Fruit fly (Drosophila melanogaster): ENCODE measurements around the gene CG3597.

The CG3597 gene

DNA sequence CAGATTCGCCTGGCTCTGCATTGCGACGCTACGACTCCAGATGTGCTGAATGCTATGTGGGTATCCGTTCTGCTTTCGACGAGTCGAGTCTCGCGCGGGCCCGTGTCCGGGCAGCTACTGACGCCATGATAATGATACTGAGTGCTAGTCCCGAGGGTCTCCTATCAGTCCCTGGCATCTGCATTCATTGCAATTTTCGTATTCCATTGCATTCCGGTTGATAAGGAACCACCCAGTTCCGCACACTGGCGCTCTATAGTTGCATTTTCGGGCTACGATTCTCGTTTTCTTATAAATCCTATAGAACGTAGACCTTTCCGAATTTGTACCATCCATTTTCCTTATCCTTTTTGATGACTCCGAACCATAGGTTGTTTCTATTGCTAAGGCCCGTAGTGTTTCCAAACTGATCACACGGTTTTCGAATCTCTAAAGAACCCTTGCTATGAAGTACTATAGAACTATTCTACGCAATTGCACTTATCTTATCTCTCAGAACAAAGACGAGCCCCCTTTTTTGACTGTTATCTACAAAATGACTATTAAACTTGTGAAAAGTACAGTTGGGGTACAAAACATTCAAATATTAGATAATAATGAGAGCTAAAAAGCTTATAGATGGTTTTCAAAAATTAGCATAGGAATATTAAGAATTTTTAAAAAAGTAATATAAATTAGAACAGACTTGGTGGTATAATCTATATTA lies at the start of gene CG3597:
Gene CG3597, minus strand, starts transcription at position 119 of the 706 bp plus-strand sequence.
- no peak for TF ChIP-seq CTCF (optimal IDR thresholded peaks at IDR 0.05)
- TF ChIP-seq CG8478 (optimal IDR thresholded peaks at IDR 0.05), result no peak

DNA sequence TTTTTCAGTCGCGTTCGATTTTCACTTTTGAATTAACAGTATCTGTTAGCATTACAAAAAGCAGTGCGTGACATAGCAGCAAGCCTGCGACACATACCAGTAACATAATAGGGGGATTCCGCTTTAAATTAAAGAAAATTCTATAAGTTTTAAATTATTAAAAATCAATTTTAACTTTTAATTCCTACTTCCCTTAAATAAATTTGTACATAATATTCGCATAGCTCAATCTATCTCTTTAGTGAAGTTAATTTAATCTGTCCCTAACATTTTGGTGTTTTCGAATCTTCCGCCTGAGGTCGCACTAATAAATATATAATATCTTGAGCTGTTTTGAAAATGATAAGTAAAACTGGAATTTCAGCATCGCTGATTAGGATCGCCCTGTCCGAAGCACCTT lies 49.2 kb upstream of the CG3597 start, which contains the start of gene CG9886:
Gene CG9886, plus strand, starts transcription at position 341 of the 400 bp plus-strand sequence.
- no peak for TF ChIP-seq CTCF (optimal IDR thresholded peaks at IDR 0.05)
- no peak for TF ChIP-seq CG8478 (optimal IDR thresholded peaks at IDR 0.05)

DNA sequence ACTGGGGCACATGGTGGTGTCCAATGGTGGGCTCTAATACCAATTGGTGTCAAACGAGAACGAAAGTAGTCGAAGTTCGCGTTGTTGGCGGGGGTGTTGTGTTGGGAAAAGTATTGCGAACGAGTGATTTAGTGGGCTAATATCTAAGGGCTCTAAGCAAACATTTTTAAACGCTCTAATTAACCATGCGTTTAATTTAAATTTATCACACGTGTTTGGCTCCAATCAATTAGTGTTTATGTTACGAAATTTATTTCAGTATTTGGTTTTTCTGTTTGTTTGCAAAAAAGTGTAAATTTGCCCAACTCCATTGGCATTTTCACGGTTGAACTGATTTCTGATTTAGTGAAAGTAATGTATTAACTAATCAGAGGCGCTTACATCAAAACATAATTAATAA lies 48.6 kb upstream of the CG3597 start, which contains the start of gene CG34447:
Gene CG34447, minus strand, starts transcription at position 101 of the 400 bp plus-strand sequence.
- TF ChIP-seq CG8478 (optimal IDR thresholded peaks at IDR 0.05) (no peak), CTCF (optimal IDR thresholded peaks at IDR 0.05) (no peak)

DNA sequence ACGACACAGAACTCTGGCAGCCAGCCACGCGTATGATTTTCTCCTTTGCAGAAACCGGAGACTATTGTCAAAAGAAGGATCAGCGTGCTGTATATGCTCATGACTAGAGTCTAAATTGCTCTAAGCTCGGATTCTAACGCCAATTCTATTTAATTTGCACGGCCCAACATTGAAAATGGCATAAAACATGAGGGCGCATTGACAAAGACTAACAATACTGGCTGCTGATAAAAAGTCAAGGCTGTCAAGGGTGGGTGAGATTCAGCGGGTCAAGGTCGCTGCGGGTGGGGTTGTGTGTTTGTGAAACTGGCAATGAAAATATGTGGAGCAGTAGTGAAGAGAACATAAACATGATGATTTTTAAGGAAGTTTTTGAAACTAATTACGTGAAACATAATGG lies 46.5 kb upstream of the CG3597 start, which contains the start of gene CG34448:
Gene CG34448, minus strand, starts transcription at position 101 of the 400 bp plus-strand sequence.
- no peak for TF ChIP-seq CG8478 (optimal IDR thresholded peaks at IDR 0.05)
- TF ChIP-seq CTCF (optimal IDR thresholded peaks at IDR 0.05), result no peak

DNA sequence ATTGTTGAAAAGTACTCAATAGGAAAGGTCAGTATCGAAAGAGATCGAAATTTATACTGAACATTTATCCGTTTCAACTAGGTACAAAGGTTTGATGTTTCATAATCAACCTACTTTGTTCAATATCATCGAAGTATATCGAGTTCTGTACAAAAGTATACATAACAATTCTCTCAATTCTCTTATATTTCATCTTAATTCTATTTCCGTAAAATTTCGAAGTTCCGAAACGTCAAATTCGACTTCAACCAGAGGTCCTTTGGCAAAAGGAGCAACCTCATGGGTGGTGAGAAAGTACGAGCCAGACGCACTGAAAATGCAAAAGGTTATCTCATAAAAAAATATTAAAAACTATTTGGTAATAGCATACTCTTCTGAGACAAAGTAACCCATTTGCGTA lies 45.3 kb upstream of the CG3597 start, which contains the start of gene CG31948:
Gene CG31948, minus strand, starts transcription at position 101 of the 400 bp plus-strand sequence.
- TF ChIP-seq CG8478 (optimal IDR thresholded peaks at IDR 0.05) (no peak), CTCF (optimal IDR thresholded peaks at IDR 0.05) (no peak)

DNA sequence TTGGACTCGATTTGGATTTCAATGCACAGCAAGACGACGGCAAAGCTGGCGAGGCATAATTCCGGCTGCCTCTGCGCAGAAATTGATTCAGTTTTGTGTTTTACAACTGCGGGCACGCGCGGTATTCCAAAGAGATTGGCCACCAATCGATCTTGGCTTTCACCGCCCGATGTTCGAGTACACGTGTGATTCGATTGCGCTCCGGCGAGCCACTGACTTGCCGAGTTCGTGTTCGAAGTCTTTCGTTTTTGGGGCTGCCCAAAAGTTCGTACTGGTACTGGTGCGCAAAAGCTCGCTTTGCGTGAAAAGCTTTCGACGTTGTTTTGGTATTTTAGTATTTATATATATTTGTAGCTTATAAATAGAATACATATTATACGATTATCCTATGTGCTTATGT lies 43.8 kb upstream of the CG3597 start, which contains the start of gene CG18641:
Gene CG18641, minus strand, starts transcription at position 214 of the 400 bp plus-strand sequence.
- TF ChIP-seq CTCF (optimal IDR thresholded peaks at IDR 0.05) (no peak), CG8478 (optimal IDR thresholded peaks at IDR 0.05) (no peak)

DNA sequence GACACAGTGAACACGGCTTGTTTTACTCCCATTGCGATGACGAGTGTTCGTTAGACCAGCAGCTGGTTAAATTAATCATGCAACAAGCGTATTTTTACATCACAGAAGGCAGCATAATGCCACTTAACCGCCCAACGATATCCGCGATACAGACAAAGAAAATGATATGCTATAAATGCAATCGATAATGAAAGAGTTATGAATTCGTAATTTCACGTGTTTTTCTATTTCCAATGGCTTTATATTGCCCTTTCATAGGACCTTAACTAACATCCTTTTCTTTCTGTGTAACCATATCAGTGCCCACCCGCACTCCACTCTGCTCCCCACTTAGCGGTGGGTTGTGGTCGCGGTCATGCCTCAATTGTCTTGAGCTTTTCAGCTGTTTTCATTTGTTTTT lies 41.8 kb upstream of the CG3597 start:
- TF ChIP-seq CG8478 (optimal IDR thresholded peaks at IDR 0.05) (no peak), CTCF (optimal IDR thresholded peaks at IDR 0.05) (no peak)

DNA sequence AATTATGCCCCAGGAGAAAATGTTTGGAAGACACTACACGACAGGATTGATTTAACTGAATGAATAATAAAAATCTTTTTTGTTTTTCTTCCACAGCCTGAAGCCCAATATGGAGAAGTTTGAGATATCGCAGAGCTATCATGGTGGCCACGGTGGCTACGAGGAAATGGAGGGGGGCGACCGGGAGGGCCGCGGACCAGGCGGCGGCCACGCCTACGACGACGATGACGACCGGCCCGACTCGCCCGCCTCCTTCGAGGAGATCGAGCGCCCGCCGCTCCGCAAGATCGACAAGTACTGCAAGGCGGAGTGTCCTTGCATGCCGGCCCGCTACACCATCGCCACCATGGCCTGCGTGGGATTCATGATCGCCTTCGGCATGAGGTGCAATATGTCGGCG lies 33.3 kb upstream of the CG3597 start:
- TF ChIP-seq CTCF (optimal IDR thresholded peaks at IDR 0.05) (no peak), CG8478 (optimal IDR thresholded peaks at IDR 0.05) (no peak)

DNA sequence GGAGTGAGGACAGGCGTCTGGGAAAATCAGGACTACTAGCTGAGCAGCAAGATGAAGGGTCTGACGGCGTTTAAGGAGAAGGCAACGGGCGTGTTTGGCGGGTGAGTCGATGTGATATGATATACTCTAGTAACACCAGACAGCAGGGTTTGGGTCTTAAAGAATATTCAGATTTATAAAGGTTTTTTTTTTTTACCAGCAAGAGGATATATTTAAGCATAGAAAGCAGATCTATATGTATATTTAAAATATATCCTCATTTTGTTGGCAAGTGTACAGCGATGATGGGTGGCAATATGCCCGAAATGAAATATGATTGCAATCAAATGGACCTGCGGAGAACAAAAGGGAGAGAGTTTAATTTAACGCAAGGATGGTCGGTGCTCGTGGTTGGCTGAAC lies 30.9 kb upstream of the CG3597 start:
- TF ChIP-seq CTCF (optimal IDR thresholded peaks at IDR 0.05) (no peak), CG8478 (optimal IDR thresholded peaks at IDR 0.05) (no peak)

DNA sequence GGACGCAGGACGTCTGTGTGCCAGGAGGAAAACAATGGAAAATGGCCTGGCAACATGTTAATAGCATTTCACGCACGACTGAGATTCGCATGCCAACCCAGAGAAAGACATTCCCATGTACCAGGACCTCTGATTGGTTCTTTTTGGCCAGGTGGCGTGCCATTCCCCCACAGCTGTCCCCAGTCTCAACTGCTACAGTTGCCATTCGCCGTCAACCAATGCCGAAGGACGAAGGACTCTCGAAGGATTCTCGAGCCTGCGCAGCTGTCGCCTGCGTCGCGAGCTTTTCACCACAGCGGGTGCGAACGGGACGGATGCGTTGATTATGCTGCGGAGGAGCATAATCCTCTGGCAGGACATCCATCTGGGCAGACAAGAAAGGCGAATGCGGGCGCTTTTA lies 28.6 kb upstream of the CG3597 start, which contains the start of gene VGlut:
Gene VGlut, plus strand, starts transcription at position 399 of the 400 bp plus-strand sequence.
- TF ChIP-seq CG8478 (optimal IDR thresholded peaks at IDR 0.05) (no peak), CTCF (optimal IDR thresholded peaks at IDR 0.05) (no peak)

DNA sequence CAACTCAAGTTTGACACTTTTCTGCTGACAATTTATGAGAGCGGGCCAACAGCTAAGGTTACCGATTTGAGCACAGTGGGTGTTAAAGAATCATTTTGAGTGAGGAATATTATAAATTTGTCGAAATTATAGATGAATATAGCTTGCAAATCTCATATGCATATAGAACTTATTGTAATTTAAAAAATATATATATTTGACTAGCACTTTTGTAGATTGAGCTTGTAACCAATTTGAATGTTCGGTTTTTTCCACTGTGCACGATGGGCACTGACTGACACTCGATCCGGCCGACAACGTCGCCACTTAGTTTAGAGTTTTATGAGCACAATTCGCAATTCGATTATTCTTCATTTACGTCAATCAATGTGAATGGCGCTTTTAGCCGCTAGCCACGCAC lies 27.1 kb upstream of the CG3597 start:
- no peak for TF ChIP-seq CG8478 (optimal IDR thresholded peaks at IDR 0.05)

DNA sequence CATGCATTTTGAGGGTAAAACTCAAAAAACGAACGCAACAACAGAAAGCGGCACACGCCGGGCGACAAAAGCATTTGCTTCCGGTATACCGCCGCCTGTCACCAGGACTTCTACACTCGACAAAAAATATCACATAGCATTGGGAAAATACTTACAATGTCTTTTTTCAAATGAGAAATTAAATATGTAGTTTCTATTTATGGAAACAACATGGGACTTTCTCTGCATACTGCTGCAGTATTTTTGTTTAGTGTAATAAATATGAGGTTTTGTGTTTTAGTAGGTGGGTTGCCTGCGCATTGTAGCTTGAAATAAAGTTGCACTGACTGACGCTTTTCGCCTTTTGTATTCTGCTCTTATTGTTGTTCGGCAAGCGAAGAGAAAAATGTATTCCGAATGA lies 25.8 kb upstream of the CG3597 start:
- TF ChIP-seq CTCF (optimal IDR thresholded peaks at IDR 0.05) (no peak), CG8478 (optimal IDR thresholded peaks at IDR 0.05) (no peak)

DNA sequence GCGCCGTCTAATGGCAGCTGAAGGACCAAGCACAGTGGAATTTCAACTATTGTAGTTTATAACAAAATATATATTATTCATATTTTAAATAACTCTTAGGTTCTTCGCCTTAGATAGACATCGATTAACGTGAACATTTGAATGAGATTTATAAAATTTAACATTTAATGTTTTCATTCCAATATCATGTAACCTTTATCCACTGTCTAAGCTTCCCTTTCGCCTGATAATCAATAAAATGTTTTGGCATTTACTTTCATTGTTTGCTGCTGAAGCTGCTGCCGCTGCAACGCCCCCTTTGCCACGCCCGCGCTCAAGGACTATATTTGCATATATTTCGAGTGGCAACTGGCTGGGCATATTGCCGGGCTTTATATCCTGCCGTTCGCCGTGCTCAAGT lies 23.5 kb upstream of the CG3597 start:
- TF ChIP-seq CG8478 (optimal IDR thresholded peaks at IDR 0.05) (no peak), CTCF (optimal IDR thresholded peaks at IDR 0.05) (no peak)

DNA sequence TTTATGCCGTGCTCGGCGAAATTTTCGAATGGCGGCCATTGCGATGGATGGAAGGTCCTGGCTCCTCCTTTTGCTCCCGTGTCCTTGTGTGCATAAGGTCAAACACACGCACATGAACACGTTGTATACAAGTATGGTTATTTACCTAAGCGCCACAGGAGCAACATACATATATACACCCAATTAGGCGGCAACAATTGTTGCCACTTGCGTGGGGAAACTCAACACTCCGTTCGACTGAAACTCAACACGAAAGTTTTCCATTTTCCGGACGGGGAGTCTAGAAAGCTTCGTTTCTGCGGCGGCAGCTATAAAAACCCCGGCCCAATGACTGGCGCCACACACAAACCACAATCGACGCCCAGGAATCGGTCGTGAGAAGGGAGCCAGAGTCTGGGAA lies 20.0 kb upstream of the CG3597 start, which contains the start of gene CG46448:
Gene CG46448, plus strand, starts transcription at position 340 of the 400 bp plus-strand sequence.
- TF ChIP-seq CTCF (optimal IDR thresholded peaks at IDR 0.05) (no peak), CG8478 (optimal IDR thresholded peaks at IDR 0.05) (no peak)

DNA sequence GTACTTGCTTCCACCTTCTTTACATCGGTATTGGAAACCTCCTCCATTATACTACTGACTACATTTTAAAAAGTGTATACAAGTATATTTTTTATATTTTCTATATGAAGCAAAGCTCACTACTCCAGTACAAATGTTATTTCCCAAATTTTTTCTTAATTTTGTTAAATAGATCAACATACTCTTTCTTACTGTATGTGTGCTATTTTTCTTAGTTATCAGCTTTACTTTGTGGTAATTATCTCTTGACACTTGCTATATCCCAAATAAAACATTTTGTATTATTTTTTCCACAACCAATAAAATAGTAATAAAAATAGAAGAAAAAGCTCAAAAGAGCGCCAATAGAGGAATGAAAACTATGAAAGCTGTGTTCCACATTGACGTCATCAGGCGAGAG lies 19.3 kb upstream of the CG3597 start, which contains the start of gene CG43750:
Gene CG43750, minus strand, starts transcription at position 101 of the 400 bp plus-strand sequence.
- TF ChIP-seq CTCF (optimal IDR thresholded peaks at IDR 0.05) (no peak), CG8478 (optimal IDR thresholded peaks at IDR 0.05) (no peak)

DNA sequence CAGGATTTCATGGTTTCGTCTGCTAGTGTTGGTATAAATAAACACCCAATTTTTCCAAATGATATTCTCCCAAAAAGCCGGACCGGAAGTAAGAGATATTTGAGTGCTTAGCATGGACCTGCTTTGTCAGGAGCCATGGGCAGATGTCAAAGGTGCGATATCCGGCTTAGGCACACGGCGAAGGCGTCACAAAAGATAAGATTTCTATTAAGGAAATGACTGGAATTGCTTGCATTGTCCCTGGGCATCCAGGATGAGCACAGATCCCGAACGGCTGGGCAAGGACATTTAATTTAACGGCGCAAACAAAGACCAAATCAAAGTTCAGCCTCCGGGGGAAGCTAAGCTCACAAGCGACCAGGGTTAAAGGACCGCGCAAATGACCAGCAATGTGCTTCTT lies 14.4 kb upstream of the CG3597 start, which contains the start of gene CG3557:
Gene CG3557, minus strand, starts transcription at position 101 of the 400 bp plus-strand sequence.
- TF ChIP-seq CTCF (optimal IDR thresholded peaks at IDR 0.05), result no peak
- no peak for TF ChIP-seq CG8478 (optimal IDR thresholded peaks at IDR 0.05)
